Worm (Caenorhabditis elegans) whole organism, young adult: ENCODE measurements around the gene srh-297.
A peak's percentile ranks its signal among the peaks of the same experiment; 100 is the strongest.

Source experiments
- B0019.2 ChIP-seq: fragments of 200-800 bp; sonication (Bioruptor generic); conservative IDR thresholded peaks from 2 replicates; pipeline ENCODE4 v1.3.6; 2022; ENCODE audit warnings: missing genetic modification reagents, missing genetic modification characterization, missing compliant biosample characterization
- B0035.1 ChIP-seq: sonication (generic microtip); optimal IDR thresholded peaks from 2 replicates; lab custom pipeline; 2016; ENCODE audit warnings: missing genetic modification characterization, mild to moderate bottlenecking, missing compliant biosample characterization, missing genotype, missing genetic modification reagents
- B0261.1 ChIP-seq: sonication (generic microtip); optimal IDR thresholded peaks from 2 replicates; lab custom pipeline; 2016; ENCODE audit warnings: mild to moderate bottlenecking, missing genetic modification characterization, moderate library complexity, missing compliant biosample characterization
- B0336.3 ChIP-seq: fragments of 200-800 bp; sonication (Bioruptor generic); IDR thresholded peaks from 2 replicates; pipeline ENCODE4 v1.3.6; 2022; ENCODE audit warnings: missing genetic modification characterization, missing compliant biosample characterization
- F10E7.11 ChIP-seq: sonication (generic microtip); optimal IDR thresholded peaks from 2 replicates; lab custom pipeline; 2017; ENCODE audit warnings: mild to moderate bottlenecking, missing genetic modification characterization, moderate library complexity, missing compliant biosample characterization
- F22D6.2 ChIP-seq: sonication (generic microtip); optimal IDR thresholded peaks from 2 replicates; lab custom pipeline; 2016; ENCODE audit warnings: mild to moderate bottlenecking, missing genetic modification characterization, missing compliant biosample characterization
- F33H1.4 ChIP-seq: fragments of 200-800 bp; sonication (Bioruptor generic); IDR thresholded peaks from 2 replicates; pipeline ENCODE4 v1.3.6; 2022; ENCODE audit warnings: missing genetic modification reagents, missing genetic modification characterization, missing compliant biosample characterization
- F55B11.4 ChIP-seq: sonication (generic microtip); optimal IDR thresholded peaks from 2 replicates; lab custom pipeline; 2016; ENCODE audit warnings: missing compliant biosample characterization, missing genetic modification characterization, borderline replicate concordance; ENCODE audit not compliant: insufficient read depth
- K11D2.4 ChIP-seq: fragments of 200-800 bp; sonication (Bioruptor generic); IDR thresholded peaks from 2 replicates; pipeline ENCODE4 v1.3.6; 2022; ENCODE audit warnings: missing genetic modification reagents, missing genetic modification characterization, missing compliant biosample characterization
- Y53F4B.3 ChIP-seq: fragments of 200-800 bp; sonication (Bioruptor generic); IDR thresholded peaks from 2 replicates; pipeline ENCODE4 v1.3.6; 2022; ENCODE audit warnings: missing genetic modification reagents, missing genetic modification characterization, missing compliant biosample characterization
- Y53G8AR.9 ChIP-seq: fragments of 200-800 bp; sonication (Bioruptor generic); conservative IDR thresholded peaks from 2 replicates; pipeline ENCODE4 v1.3.6; 2022; ENCODE audit warnings: missing genetic modification reagents, missing genetic modification characterization, missing compliant biosample characterization
- Y56A3A.18 ChIP-seq: fragments of 200-800 bp; sonication (Bioruptor generic); IDR thresholded peaks from 2 replicates; pipeline ENCODE4 v1.3.6; 2022; ENCODE audit warnings: missing genetic modification reagents, missing genetic modification characterization, missing compliant biosample characterization
- Y79H2A.3 ChIP-seq: fragments of 200-800 bp; sonication (Bioruptor generic); conservative IDR thresholded peaks from 2 replicates; pipeline ENCODE4 v1.3.6; 2022; ENCODE audit warnings: missing genetic modification reagents, missing genetic modification characterization, missing compliant biosample characterization
- ZK185.1 ChIP-seq: sonication (generic microtip); optimal IDR thresholded peaks from 2 replicates; lab custom pipeline; 2016; ENCODE audit warnings: mild to moderate bottlenecking, missing genetic modification characterization, missing compliant biosample characterization; ENCODE audit not compliant: poor library complexity, severe bottlenecking
- akir-1 ChIP-seq: fragments of 200-800 bp; sonication (Bioruptor generic); optimal IDR thresholded peaks from 2 replicates; lab custom pipeline; 2018; ENCODE audit warnings: mild to moderate bottlenecking, missing genetic modification characterization, moderate library complexity, missing compliant biosample characterization
- atf-7 ChIP-seq: sonication (generic microtip); optimal IDR thresholded peaks from 2 replicates; lab custom pipeline; 2017; ENCODE audit warnings: mild to moderate bottlenecking, missing genetic modification characterization, missing compliant biosample characterization
- attf-5 ChIP-seq: fragments of 200-800 bp; sonication (Bioruptor generic); optimal IDR thresholded peaks from 2 replicates; lab custom pipeline; 2018; ENCODE audit warnings: mild to moderate bottlenecking, missing genetic modification characterization, missing compliant biosample characterization
- cebp-1 ChIP-seq, 2 experiments: fragments of 200-800 bp in 1 of 2; sonication (Bioruptor generic) in 1 of 2; sonication (generic microtip) in 1 of 2; IDR thresholded peaks in 1 of 2; optimal IDR thresholded peaks in 1 of 2; 2 replicates each; pipeline versions ENCODE4 v1.3.6 to Lab custom; 2017 to 2022; ENCODE audit warnings: missing compliant biosample characterization in 2 of 2, missing genetic modification characterization in 2 of 2, mild to moderate bottlenecking in 1 of 2, missing genetic modification reagents in 1 of 2, moderate library complexity in 1 of 2
- cebp-2 ChIP-seq: fragments of 200-800 bp; sonication (Bioruptor generic); IDR thresholded peaks from 2 replicates; pipeline ENCODE4 v1.3.6; 2022; ENCODE audit warnings: missing genetic modification characterization, missing compliant biosample characterization
- ceh-100 ChIP-seq: fragments of 200-800 bp; sonication (Bioruptor generic); IDR thresholded peaks from 2 replicates; pipeline ENCODE4 v1.3.6; 2022; ENCODE audit warnings: missing genetic modification reagents, missing genetic modification characterization, missing compliant biosample characterization
- ceh-40 ChIP-seq: fragments of 200-800 bp; sonication (Bioruptor generic); IDR thresholded peaks from 2 replicates; pipeline ENCODE4 v1.3.6; 2022; ENCODE audit warnings: missing genetic modification characterization, missing compliant biosample characterization
- ceh-91 ChIP-seq: fragments of 200-800 bp; sonication (Bioruptor generic); IDR thresholded peaks from 2 replicates; pipeline ENCODE4 v1.3.6; 2022; ENCODE audit warnings: missing genetic modification reagents, missing genetic modification characterization, missing compliant biosample characterization
- die-1 ChIP-seq: sonication (generic microtip); optimal IDR thresholded peaks from 2 replicates; lab custom pipeline; 2016; ENCODE audit warnings: missing genotype, mild to moderate bottlenecking, missing genetic modification characterization, missing compliant biosample characterization
- dox-1 ChIP-seq: fragments of 200-800 bp; sonication (Bioruptor generic); IDR thresholded peaks from 2 replicates; pipeline ENCODE4 v1.3.6; 2022; ENCODE audit warnings: missing genetic modification reagents, missing genetic modification characterization, missing compliant biosample characterization
- ekl-4 ChIP-seq: fragments of 200-800 bp; sonication (Bioruptor generic); IDR thresholded peaks from 2 replicates; pipeline ENCODE4 v1.3.6; 2022; ENCODE audit warnings: missing genetic modification reagents, missing genetic modification characterization, missing compliant biosample characterization
- fkh-3 ChIP-seq: sonication (generic microtip); optimal IDR thresholded peaks from 2 replicates; lab custom pipeline; 2016; ENCODE audit warnings: mild to moderate bottlenecking, missing genetic modification characterization, missing compliant biosample characterization
- gei-17 ChIP-seq: fragments of 200-800 bp; sonication (Bioruptor generic); optimal IDR thresholded peaks from 2 replicates; lab custom pipeline; 2018; ENCODE audit warnings: mild to moderate bottlenecking, missing genetic modification characterization, missing compliant biosample characterization
- hmg-1.2 ChIP-seq: fragments of 200-800 bp; sonication (Bioruptor generic); IDR thresholded peaks from 2 replicates; pipeline ENCODE4 v1.3.6; 2022; ENCODE audit warnings: missing genetic modification reagents, missing genetic modification characterization, missing compliant biosample characterization
- lin-35 ChIP-seq, 3 experiments: fragments of 150-350 bp in 2 of 3; sonication (generic microtip) in 1 of 3; optimal IDR thresholded peaks; 2 replicates each; lab custom pipeline; 2014 to 2018; ENCODE audit warnings: missing biosample characterization in 3 of 3, missing genetic modification characterization in 3 of 3, missing genetic modification reagents in 3 of 3
- lin-54 ChIP-seq: fragments of 200-800 bp; sonication (Bioruptor generic); optimal IDR thresholded peaks from 2 replicates; lab custom pipeline; 2018; ENCODE audit warnings: mild to moderate bottlenecking, missing genetic modification characterization, missing compliant biosample characterization
- lir-1 ChIP-seq: fragments of 200-800 bp; sonication (Bioruptor generic); conservative IDR thresholded peaks from 2 replicates; pipeline ENCODE4 v1.3.6; 2022; ENCODE audit warnings: missing genetic modification reagents, missing genetic modification characterization, missing compliant biosample characterization
- lsl-1 ChIP-seq: fragments of 200-800 bp; sonication (Bioruptor generic); optimal IDR thresholded peaks from 2 replicates; lab custom pipeline; 2018; ENCODE audit warnings: mild to moderate bottlenecking, missing genetic modification characterization, moderate library complexity, missing compliant biosample characterization
- madf-3 ChIP-seq: fragments of 200-800 bp; sonication (Bioruptor generic); IDR thresholded peaks from 2 replicates; pipeline ENCODE4 v1.3.6; 2022; ENCODE audit warnings: missing genetic modification reagents, missing genetic modification characterization, missing compliant biosample characterization
- mes-4 ChIP-seq: sonication (generic microtip); optimal IDR thresholded peaks from 2 replicates; lab custom pipeline; 2016; ENCODE audit warnings: missing genotype, missing genetic modification characterization, missing compliant biosample characterization
- mxl-1 ChIP-seq: sonication (generic microtip); optimal IDR thresholded peaks from 2 replicates; lab custom pipeline; 2016; ENCODE audit warnings: missing genetic modification characterization, missing compliant biosample characterization
- nfyb-1 ChIP-seq: fragments of 200-800 bp; sonication (Bioruptor generic); IDR thresholded peaks from 2 replicates; pipeline ENCODE4 v1.3.6; 2022; ENCODE audit warnings: missing genetic modification reagents, missing genetic modification characterization, missing compliant biosample characterization
- nhr-120 ChIP-seq: fragments of 200-800 bp; sonication (Bioruptor generic); IDR thresholded peaks from 2 replicates; pipeline ENCODE4 v1.3.6; 2022; ENCODE audit warnings: missing genetic modification characterization, missing compliant biosample characterization
- nhr-179 ChIP-seq: sonication (generic microtip); optimal IDR thresholded peaks from 2 replicates; lab custom pipeline; 2016; ENCODE audit warnings: mild to moderate bottlenecking, missing genetic modification characterization, missing compliant biosample characterization
- nhr-27 ChIP-seq: fragments of 200-800 bp; sonication (Bioruptor generic); optimal IDR thresholded peaks from 2 replicates; lab custom pipeline; 2018; ENCODE audit warnings: mild to moderate bottlenecking, missing genetic modification characterization, moderate library complexity, missing compliant biosample characterization
- rcor-1 ChIP-seq: fragments of 200-800 bp; sonication (Bioruptor generic); IDR thresholded peaks from 2 replicates; pipeline ENCODE4 v1.3.6; 2022; ENCODE audit warnings: missing genetic modification reagents, missing genetic modification characterization, missing compliant biosample characterization
- sdz-38 ChIP-seq: sonication (generic microtip); optimal IDR thresholded peaks from 2 replicates; lab custom pipeline; 2016; ENCODE audit warnings: missing genotype, missing genetic modification characterization, missing compliant biosample characterization
- snpc-1.1 ChIP-seq: sonication (generic microtip); optimal IDR thresholded peaks from 2 replicates; lab custom pipeline; 2017; ENCODE audit warnings: missing genetic modification characterization, mild to moderate bottlenecking, missing compliant biosample characterization, antibody characterized with exemption, moderate library complexity, missing genotype, missing genetic modification reagents; ENCODE audit not compliant: insufficient read depth
- snpc-1.3 ChIP-seq: sonication (generic microtip); optimal IDR thresholded peaks from 2 replicates; lab custom pipeline; 2017; ENCODE audit warnings: missing genetic modification characterization, mild to moderate bottlenecking, missing compliant biosample characterization, antibody characterized with exemption, moderate library complexity, missing genotype, missing genetic modification reagents; ENCODE audit not compliant: insufficient read depth
- xnd-1 ChIP-seq: sonication (generic microtip); optimal IDR thresholded peaks from 2 replicates; lab custom pipeline; 2016; ENCODE audit warnings: missing genotype, missing genetic modification reagents, missing genetic modification characterization, missing compliant biosample characterization
- zfh-2 ChIP-seq: fragments of 200-800 bp; sonication (Bioruptor generic); conservative IDR thresholded peaks from 2 replicates; pipeline ENCODE4 v1.3.6; 2022; ENCODE audit warnings: missing genetic modification reagents, missing genetic modification characterization, missing compliant biosample characterization
- zim-3 ChIP-seq: sonication (generic microtip); optimal IDR thresholded peaks from 2 replicates; lab custom pipeline; 2017; ENCODE audit warnings: mild to moderate bottlenecking, missing genetic modification characterization, moderate library complexity, missing compliant biosample characterization
- ztf-25 ChIP-seq: fragments of 200-800 bp; sonication (Bioruptor generic); IDR thresholded peaks from 2 replicates; pipeline ENCODE4 v1.3.6; 2022; ENCODE audit warnings: missing genetic modification reagents, missing genetic modification characterization, missing compliant biosample characterization
- ztf-6 ChIP-seq: fragments of 200-800 bp; sonication (Bioruptor generic); IDR thresholded peaks from 2 replicates; pipeline ENCODE4 v1.3.6; 2022; ENCODE audit warnings: missing genetic modification reagents, missing genetic modification characterization, missing compliant biosample characterization

Gene srh-297

DNA sequence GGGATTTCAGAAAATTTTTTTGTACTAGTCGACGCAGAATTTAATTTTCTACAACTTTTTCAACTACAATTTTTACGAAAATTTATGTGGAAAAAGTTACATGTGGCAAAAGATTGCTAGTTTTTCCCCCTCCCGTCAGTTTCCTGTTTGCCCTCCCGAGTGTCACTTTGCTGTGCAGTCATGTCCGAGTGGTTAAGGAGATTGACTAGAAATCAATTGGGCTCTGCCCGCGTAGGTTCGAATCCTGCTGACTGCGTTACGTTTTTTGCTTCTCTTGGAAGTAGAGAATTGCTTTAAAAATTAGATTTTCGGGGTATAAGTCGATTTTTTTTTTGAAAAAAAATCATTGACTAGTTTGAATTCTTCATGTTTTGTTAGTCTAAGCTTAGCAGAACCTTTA, 37.5 kb upstream of the srh-297 start:
- TF ChIP-seq xnd-1 (tag; lab: Kevin White, UChicago): no peak
- no peak for TF ChIP-seq ceh-91
- no peak for TF ChIP-seq B0019.2
- no peak for TF ChIP-seq F10E7.11 (tag; lab: Kevin White, UChicago)
- TF ChIP-seq nhr-120 (GFP tag; lab: Robert Waterston, UW): no peak
- no peak for TF ChIP-seq snpc-1.3 (tag; lab: Kevin White, UChicago)
- no peak for TF ChIP-seq gei-17 (GFP tag; lab: Kevin White, UChicago)
- no peak for TF ChIP-seq nhr-179
- TF ChIP-seq mxl-1: no peak
- no peak for TF ChIP-seq zim-3
- no peak for TF ChIP-seq zfh-2 (GFP tag; lab: Robert Waterston, UW)
- peak; percentile 48 for TF ChIP-seq hmg-1.2 (GFP tag; lab: Robert Waterston, UW)
- TF ChIP-seq nfyb-1 (GFP tag; lab: Robert Waterston, UW): peak; percentile 66
- no peak for TF ChIP-seq F22D6.2 (tag; lab: Kevin White, UChicago)
- no peak for TF ChIP-seq B0035.1 (tag; lab: Kevin White, UChicago)
- TF ChIP-seq ceh-40: no peak
- TF ChIP-seq atf-7 (tag; lab: Kevin White, UChicago): no peak
- TF ChIP-seq lir-1 (GFP tag; lab: Robert Waterston, UW): no peak
- TF ChIP-seq akir-1 (GFP tag; lab: Kevin White, UChicago): no peak
- TF ChIP-seq cebp-1 (GFP tag; IDR thresholded peaks at IDR 0.05; lab: Robert Waterston, UW): no peak
- TF ChIP-seq cebp-1 (tag; optimal IDR thresholded peaks at IDR 0.05; lab: Kevin White, UChicago): no peak
- no peak for TF ChIP-seq B0336.3 (GFP tag; lab: Robert Waterston, UW)
- TF ChIP-seq die-1: peak; percentile 47
- no peak for TF ChIP-seq ZK185.1 (tag; lab: Kevin White, UChicago)
- TF ChIP-seq ztf-25: 0 out of 2 replicates have a peak, but pooled peaks have one; percentile 38
- no peak for TF ChIP-seq F33H1.4 (GFP tag; lab: Robert Waterston, UW)
- TF ChIP-seq cebp-2 (GFP tag; lab: Robert Waterston, UW): no peak
- peak; percentile 32 for TF ChIP-seq attf-5 (GFP tag; lab: Kevin White, UChicago)
- no peak for TF ChIP-seq K11D2.4 (GFP tag; lab: Robert Waterston, UW)
- TF ChIP-seq mes-4 (tag; lab: Kevin White, UChicago): no peak
- TF ChIP-seq rcor-1: no peak
- no peak for TF ChIP-seq lin-54 (GFP tag; lab: Kevin White, UChicago)
- TF ChIP-seq dox-1 (GFP tag; lab: Robert Waterston, UW): 0 out of 2 replicates have a peak, but pooled peaks have one; percentile 31
- no peak for TF ChIP-seq F55B11.4
- TF ChIP-seq ekl-4 (GFP tag; lab: Robert Waterston, UW): no peak
- TF ChIP-seq Y56A3A.18 (GFP tag; lab: Robert Waterston, UW): no peak
- TF ChIP-seq Y53F4B.3: no peak
- no peak for TF ChIP-seq fkh-3
- TF ChIP-seq sdz-38 (tag; lab: Kevin White, UChicago): no peak
- no peak for TF ChIP-seq madf-3 (GFP tag; lab: Robert Waterston, UW)
- TF ChIP-seq ceh-100 (GFP tag; lab: Robert Waterston, UW): 0 out of 2 replicates have a peak, but pooled peaks have one; percentile 32
- no peak for TF ChIP-seq nhr-27
- no peak for TF ChIP-seq snpc-1.1 (tag; lab: Kevin White, UChicago)
- TF ChIP-seq Y79H2A.3 (GFP tag; lab: Robert Waterston, UW): no peak
- TF ChIP-seq Y53G8AR.9: peak; percentile 55; the same call in 1 of the 2 replicates
- peak; percentile 80 for TF ChIP-seq B0261.1 (tag; lab: Kevin White, UChicago)
- TF ChIP-seq lin-35 (GFP tag; optimal IDR thresholded peaks at IDR 0.05; lab: Kevin White, UChicago): no peak
- peak; percentile 24 for TF ChIP-seq lsl-1 (GFP tag; lab: Kevin White, UChicago)
- TF ChIP-seq ztf-6 (GFP tag; lab: Robert Waterston, UW): no peak
